Worm (Caenorhabditis elegans): Measurements from ENCODE around the gene str-41.

The str-41 gene

ce11 chrV:7444331-7444730 lies 32.5 kb downstream of the str-41 start, which contains the start of gene nhr-141:
nhr-141 (plus strand) TSS chrV:7444661.
- TF ChIP-seq tab-1 (GFP tag; IDR thresholded peaks at IDR 0.05), result 0 out of 2 replicates have a peak, but pooled peaks have one; percentile 40

- no peak for TF ChIP-seq cog-1 (tag; optimal IDR thresholded peaks at IDR 0.05)
- TF ChIP-seq flt-1 (GFP tag; IDR thresholded peaks at IDR 0.05), result no peak
- TF ChIP-seq ref-1 (GFP tag; conservative IDR thresholded peaks at IDR 0.05), result no peak
- TF ChIP-seq T22C8.4 (GFP tag; IDR thresholded peaks at IDR 0.05), result no peak
- TF ChIP-seq klf-2 (GFP tag; conservative IDR thresholded peaks at IDR 0.05), result no peak
- no peak for TF ChIP-seq ztf-23 (GFP tag; IDR thresholded peaks at IDR 0.05)
- TF ChIP-seq med-1 (GFP tag; optimal IDR thresholded peaks at IDR 0.05; ENCODE audit: insufficient read depth), result no peak
- no peak for TF ChIP-seq ztf-29 (GFP tag; IDR thresholded peaks at IDR 0.05)
- no peak for TF ChIP-seq tab-1 (GFP tag; IDR thresholded peaks at IDR 0.05)
Observed at ce11 chrV:7446965-7447364, 35.2 kb downstream of the str-41 start, which contains the start of gene F25E5.5. F25E5.5 (plus strand) TSS chrV:7447265.

ce11 chrV:7449303-7449827 lies 37.6 kb downstream of the str-41 start, which contains the start of gene try-12:
try-12 (plus strand) TSS chrV:7449353.
- no peak for TF ChIP-seq T22C8.4 (GFP tag; IDR thresholded peaks at IDR 0.05)
- no peak for TF ChIP-seq ztf-23 (GFP tag; IDR thresholded peaks at IDR 0.05)
- no peak for TF ChIP-seq flt-1 (GFP tag; IDR thresholded peaks at IDR 0.05)
- TF ChIP-seq tab-1 (GFP tag; IDR thresholded peaks at IDR 0.05), result no peak

DNA sequence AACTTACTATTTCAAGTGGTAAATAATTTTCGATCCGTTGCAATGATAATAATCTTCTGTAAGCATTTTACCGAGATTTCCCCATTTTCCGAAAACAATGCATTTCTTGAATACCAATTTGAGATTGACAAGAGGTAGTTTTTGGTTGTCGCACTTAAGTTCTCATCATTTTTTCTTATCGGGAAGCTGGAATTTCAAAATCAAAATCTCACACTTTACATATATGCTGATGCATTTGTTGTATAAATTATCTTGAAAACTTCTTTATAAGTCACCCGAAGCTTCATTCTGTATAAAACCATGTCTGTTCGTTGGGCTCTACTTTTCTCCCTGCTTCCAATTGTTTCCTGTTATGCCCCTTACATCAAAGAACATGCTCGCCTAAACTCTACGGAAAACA lies 39.6 kb downstream of the str-41 start, which contains the start of gene try-11:
TSS of gene try-11 (plus strand) at position 301 of the 400 bp plus-strand sequence.
- no peak for TF ChIP-seq ztf-23 (GFP tag; IDR thresholded peaks at IDR 0.05)
- no peak for TF ChIP-seq flt-1 (GFP tag; IDR thresholded peaks at IDR 0.05)
- no peak for TF ChIP-seq ref-1 (GFP tag; conservative IDR thresholded peaks at IDR 0.05)
- TF ChIP-seq tab-1 (GFP tag; IDR thresholded peaks at IDR 0.05), result no peak
- no peak for TF ChIP-seq klf-2 (GFP tag; conservative IDR thresholded peaks at IDR 0.05)
- TF ChIP-seq med-1 (GFP tag; optimal IDR thresholded peaks at IDR 0.05; ENCODE audit: insufficient read depth), result no peak
- no peak for TF ChIP-seq ztf-29 (GFP tag; IDR thresholded peaks at IDR 0.05)
- no peak for TF ChIP-seq cog-1 (tag; optimal IDR thresholded peaks at IDR 0.05)
- no peak for TF ChIP-seq T22C8.4 (GFP tag; IDR thresholded peaks at IDR 0.05)

DNA sequence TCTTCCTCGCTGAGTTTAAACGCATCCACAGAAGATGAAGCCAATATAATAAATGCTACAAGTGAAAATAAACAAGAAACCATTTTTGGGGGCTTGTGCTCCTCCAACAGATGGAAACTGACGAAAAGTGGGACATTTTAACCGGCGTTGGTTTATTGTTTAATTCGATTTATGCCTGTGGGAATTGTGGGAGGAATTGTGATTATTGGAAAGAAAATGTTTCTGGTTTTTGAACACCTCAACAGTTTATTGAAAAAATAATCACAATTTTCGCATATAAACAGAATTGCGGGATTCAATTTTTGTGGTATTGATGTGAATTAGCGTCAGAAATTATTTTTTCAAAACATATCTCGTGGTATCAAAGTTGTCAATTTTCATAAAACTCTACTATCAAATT lies 42.4 kb downstream of the str-41 start, which contains the start of gene try-8:
TSS of gene try-8 (minus strand) at position 101 of the 400 bp plus-strand sequence.
- TF ChIP-seq ztf-29 (GFP tag; IDR thresholded peaks at IDR 0.05) (no peak), ref-1 (GFP tag; conservative IDR thresholded peaks at IDR 0.05) (no peak), ztf-23 (GFP tag; IDR thresholded peaks at IDR 0.05) (no peak), tab-1 (GFP tag; IDR thresholded peaks at IDR 0.05) (no peak), T22C8.4 (GFP tag; IDR thresholded peaks at IDR 0.05) (no peak), klf-2 (GFP tag; conservative IDR thresholded peaks at IDR 0.05) (no peak), med-1 (GFP tag; optimal IDR thresholded peaks at IDR 0.05; ENCODE audit: insufficient read depth) (no peak), flt-1 (GFP tag; IDR thresholded peaks at IDR 0.05) (no peak), cog-1 (tag; optimal IDR thresholded peaks at IDR 0.05) (no peak)

DNA sequence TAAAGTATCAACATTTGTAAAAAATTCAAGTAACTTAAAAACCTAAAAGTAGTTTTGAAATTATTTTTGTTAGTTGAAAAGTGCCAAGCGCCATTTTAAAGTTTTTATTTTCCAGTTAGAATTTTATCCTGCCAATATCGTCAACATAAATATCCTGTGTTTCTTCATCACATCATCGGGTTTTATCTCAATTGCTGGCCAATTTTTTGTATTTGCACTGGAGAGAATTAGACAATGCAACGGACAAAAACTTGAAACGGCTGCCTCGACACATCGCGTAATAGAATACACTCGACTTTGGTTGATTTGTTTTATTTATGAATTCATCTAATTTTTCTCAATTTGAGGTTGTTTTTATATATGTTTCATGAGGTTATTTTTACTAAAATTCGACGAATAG lies 43.2 kb downstream of the str-41 start, which contains the start of gene F25E5.2:
TSS of gene F25E5.2 (plus strand) at position 301 of the 400 bp plus-strand sequence.
- TF ChIP-seq T22C8.4 (GFP tag; IDR thresholded peaks at IDR 0.05) (no peak), tab-1 (GFP tag; IDR thresholded peaks at IDR 0.05) (no peak), cog-1 (tag; optimal IDR thresholded peaks at IDR 0.05) (no peak), klf-2 (GFP tag; conservative IDR thresholded peaks at IDR 0.05) (no peak), ref-1 (GFP tag; conservative IDR thresholded peaks at IDR 0.05) (no peak), med-1 (GFP tag; optimal IDR thresholded peaks at IDR 0.05; ENCODE audit: insufficient read depth) (no peak), ztf-29 (GFP tag; IDR thresholded peaks at IDR 0.05) (no peak), flt-1 (GFP tag; IDR thresholded peaks at IDR 0.05) (no peak), ztf-23 (GFP tag; IDR thresholded peaks at IDR 0.05) (no peak)

DNA sequence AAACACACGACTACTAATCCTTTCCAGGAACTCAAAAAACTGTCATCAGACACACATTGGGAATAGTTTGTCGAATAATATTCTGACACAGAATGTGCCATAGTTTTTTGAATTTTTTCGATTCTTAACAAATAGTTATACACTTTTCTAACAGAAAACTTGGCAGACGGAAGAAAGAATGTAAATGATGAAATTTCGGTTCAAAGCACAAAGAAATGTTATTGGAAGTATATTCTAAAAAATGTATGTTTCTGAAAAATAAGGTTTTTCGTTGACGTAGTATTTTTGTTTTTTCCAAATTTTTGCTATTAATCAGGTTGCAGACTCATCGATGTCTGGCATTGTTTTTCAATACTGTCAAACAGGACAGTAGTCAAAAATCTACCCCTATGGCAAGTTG lies 49.1 kb downstream of the str-41 start, which contains the start of gene srh-92:
TSS of gene srh-92 (minus strand) at position 101 of the 400 bp plus-strand sequence.
- TF ChIP-seq ztf-29 (GFP tag; IDR thresholded peaks at IDR 0.05) (no peak), T22C8.4 (GFP tag; IDR thresholded peaks at IDR 0.05) (no peak), ref-1 (GFP tag; conservative IDR thresholded peaks at IDR 0.05) (no peak), klf-2 (GFP tag; conservative IDR thresholded peaks at IDR 0.05) (no peak)
